Fruit fly (Drosophila melanogaster): ENCODE measurements around the gene CG31917.
A peak's percentile ranks its signal among the peaks of the same experiment; 100 is the strongest.

Gene CG31917

DNA sequence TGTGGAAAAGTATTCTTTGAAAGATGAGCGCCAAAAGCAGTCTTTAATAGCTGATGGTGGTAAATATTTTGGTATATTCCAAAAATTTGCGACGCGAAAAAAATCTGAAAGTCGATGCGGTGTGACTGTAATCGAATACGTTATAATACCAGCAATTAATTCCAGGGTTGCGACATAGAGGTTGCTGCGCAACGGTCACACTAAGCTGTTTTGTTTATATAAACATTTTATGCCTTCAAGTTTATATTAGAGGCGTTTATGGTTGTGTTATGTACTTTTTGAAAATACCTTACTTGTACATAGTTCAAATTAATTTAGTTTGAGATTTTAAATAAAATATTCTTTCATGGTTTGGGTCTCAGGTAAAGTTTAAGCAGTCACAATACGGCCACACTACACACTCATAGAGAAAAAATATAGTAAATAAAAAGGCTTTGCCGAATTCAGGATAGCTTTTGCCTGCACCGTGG lies 39.3 kb downstream of the CG31917 start, which contains the start of gene CG14043 (continued):
- TF ChIP-seq CG9797 (GFP tag; optimal IDR thresholded peaks at IDR 0.05) (peak; percentile 99), pros (GFP tag; optimal IDR thresholded peaks at IDR 0.05) (no peak), CG6813 (GFP tag; optimal IDR thresholded peaks at IDR 0.05) (no peak), sug (tag; optimal IDR thresholded peaks at IDR 0.05) (peak; percentile 46), CG12299 (tag; optimal IDR thresholded peaks at IDR 0.05) (no peak), CG14014 (GFP tag; IDR thresholded peaks at IDR 0.05) (no peak), lola (GFP tag; optimal IDR thresholded peaks at IDR 0.05) (peak in 1 of 3 experiments; percentile 5), Six4 (GFP tag; optimal IDR thresholded peaks at IDR 0.05) (no peak), CG4424 (GFP tag; optimal IDR thresholded peaks at IDR 0.05) (peak; percentile 40), CG14710 (tag; optimal IDR thresholded peaks at IDR 0.05) (peak; percentile 86), CG7271 (tag; optimal IDR thresholded peaks at IDR 0.05) (no peak), HLH3B (GFP tag; IDR thresholded peaks at IDR 0.05) (no peak), gsb (GFP tag; IDR thresholded peaks at IDR 0.05) (no peak), corto (GFP tag; optimal IDR thresholded peaks at IDR 0.05) (no peak), Hmr (GFP tag; optimal IDR thresholded peaks at IDR 0.05) (no peak), CG2712 (tag; optimal IDR thresholded peaks at IDR 0.05) (peak; percentile 69), amos (GFP tag; IDR thresholded peaks at IDR 0.05; ENCODE audit: partially characterized antibody) (no peak), CG10431 (GFP tag; optimal IDR thresholded peaks at IDR 0.05) (no peak), CG11247 (GFP tag; IDR thresholded peaks at IDR 0.05) (no peak), CG2120 (GFP tag; optimal IDR thresholded peaks at IDR 0.05) (peak; percentile 58), CG33557 (GFP tag; optimal IDR thresholded peaks at IDR 0.05) (no peak), NK7.1 (GFP tag; optimal IDR thresholded peaks at IDR 0.05) (no peak), knrl (GFP tag; IDR thresholded peaks at IDR 0.05; ENCODE audit: partially characterized antibody) (no peak; the same call in 2 of the 3 replicates), CTCF (GFP tag; optimal IDR thresholded peaks at IDR 0.05) (peak; percentile 17), btn (GFP tag; optimal IDR thresholded peaks at IDR 0.05) (no peak), CG13296 (GFP tag; optimal IDR thresholded peaks at IDR 0.05) (no peak), pum (GFP tag; optimal IDR thresholded peaks at IDR 0.05) (peak; percentile 22), ATbp (GFP tag; optimal IDR thresholded peaks at IDR 0.05) (no peak), NFAT (GFP tag; IDR thresholded peaks at IDR 0.05) (no peak), wor (GFP tag; IDR thresholded peaks at IDR 0.05) (no peak), crp (GFP tag; optimal IDR thresholded peaks at IDR 0.05) (peak in 1 of 2 experiments; percentile 43), CG10321 (GFP tag; IDR thresholded peaks at IDR 0.05) (no peak), CG12155 (GFP tag; optimal IDR thresholded peaks at IDR 0.05) (peak; percentile 19), CG8290 (GFP tag; optimal IDR thresholded peaks at IDR 0.05) (peak; percentile 1), CG8290 (tag; optimal IDR thresholded peaks at IDR 0.05) (no peak), CG6854 (GFP tag; optimal IDR thresholded peaks at IDR 0.05) (no peak), dmrt11E (tag; optimal IDR thresholded peaks at IDR 0.05) (no peak), zen (tag; optimal IDR thresholded peaks at IDR 0.05) (peak; percentile 68), ham (GFP tag; IDR thresholded peaks at IDR 0.05) (no peak), pho (GFP tag; optimal IDR thresholded peaks at IDR 0.05) (peak; percentile 39), CG2678 (tag; optimal IDR thresholded peaks at IDR 0.05) (no peak), z (GFP tag; IDR thresholded peaks at IDR 0.05) (no peak), abd-A (tag; optimal IDR thresholded peaks at IDR 0.05) (no peak), Lim3 (GFP tag; IDR thresholded peaks at IDR 0.05) (no peak), Dip2 (GFP tag; IDR thresholded peaks at IDR 0.05) (no peak), maf-S (GFP tag; optimal IDR thresholded peaks at IDR 0.05) (no peak), CG4404 (GFP tag; IDR thresholded peaks at IDR 0.05) (no peak), Dfd (GFP tag; optimal IDR thresholded peaks at IDR 0.05) (no peak), pan (optimal IDR thresholded peaks at IDR 0.05) (no peak), pan (GFP tag; optimal IDR thresholded peaks at IDR 0.05 in 1 of 2, IDR thresholded peaks at IDR 0.05 in 1 of 2) (no peak), D19B (GFP tag; optimal IDR thresholded peaks at IDR 0.05) (no peak), CG32767 (GFP tag; IDR thresholded peaks at IDR 0.05) (no peak)

Data from whole organism, embryonic.